Fruit fly (Drosophila melanogaster) whole organism, adult: ENCODE measurements around the gene CG34165.

Experiments used
- CG7101 ChIP-seq: fragments of 200-800 bp; sonication (Bioruptor generic); optimal IDR thresholded peaks from 2 replicates; lab custom pipeline; 2018; ENCODE audit warnings: missing biosample characterization, mild to moderate bottlenecking, missing genetic modification characterization, moderate library complexity
- cnc ChIP-seq, 2 experiments: fragments of >200 bp; optimal IDR thresholded peaks; 2 replicates each; lab custom pipeline; 2017
- kay ChIP-seq: fragments of 200-800 bp; sonication (Bioruptor generic); peaks from one replicate; lab custom pipeline; 2016; ENCODE audit warnings: missing biosample characterization, missing genetic modification characterization, borderline replicate concordance
- ovo ChIP-seq: fragments of 200-800 bp; sonication (Bioruptor generic); optimal IDR thresholded peaks from 2 replicates; lab custom pipeline; 2016; ENCODE audit warnings: missing biosample characterization, missing genetic modification characterization
- tj ChIP-seq: fragments of 200-800 bp; sonication (Bioruptor generic); optimal IDR thresholded peaks from 3 replicates; lab custom pipeline; 2017; ENCODE audit warnings: missing biosample characterization, mild to moderate bottlenecking, missing genetic modification characterization, moderate library complexity
- toe ChIP-seq: fragments of 200-800 bp; sonication (Bioruptor generic); optimal IDR thresholded peaks from 2 replicates; lab custom pipeline; 2016; ENCODE audit warnings: missing biosample characterization, missing genetic modification characterization

- TF ChIP-seq ovo (GFP tag; lab: Kevin White, UChicago) = no peak
- TF ChIP-seq toe (GFP tag; lab: Kevin White, UChicago) = no peak
- TF ChIP-seq kay (GFP tag; lab: Kevin White, UChicago) = no peak
- peak; percentile 90 for TF ChIP-seq tj (GFP tag; lab: Kevin White, UChicago)
- no peak for TF ChIP-seq cnc (optimal IDR thresholded peaks at IDR 0.05; lab: Kevin White, UChicago)
- TF ChIP-seq CG7101 = no peak
Measured at dm6 chr2L:14746068-14746467, 32.5 kb downstream of the CG34165 start.
